Worm (Caenorhabditis elegans) whole organism, early embryonic: ENCODE results near the gene srh-19.

Experiments
- B0310.2 ChIP-seq: sonication (generic microtip); optimal IDR thresholded peaks from 2 replicates; lab custom pipeline; 2016; ENCODE audit warnings: mild to moderate bottlenecking, missing genetic modification characterization, missing compliant biosample characterization
- F13C5.2 ChIP-seq: sonication (generic microtip); optimal IDR thresholded peaks from 2 replicates; lab custom pipeline; 2017; ENCODE audit warnings: mild to moderate bottlenecking, missing genetic modification characterization, inconsistent platforms, missing compliant biosample characterization
- aly-1 ChIP-seq: sonication (generic microtip); optimal IDR thresholded peaks from 2 replicates; lab custom pipeline; 2016; ENCODE audit warnings: missing genetic modification characterization, missing compliant biosample characterization
- ama-1 ChIP-seq: fragments of 150-350 bp; optimal IDR thresholded peaks from 2 replicates; lab custom pipeline; 2014
- ceh-13 ChIP-seq: fragments of 200-800 bp; sonication (Bioruptor generic); optimal IDR thresholded peaks from 2 replicates; lab custom pipeline; 2018; ENCODE audit warnings: mild to moderate bottlenecking, missing genetic modification characterization, missing compliant biosample characterization
- ceh-36 ChIP-seq: sonication (generic microtip); optimal IDR thresholded peaks from 2 replicates; lab custom pipeline; 2016; ENCODE audit warnings: missing genetic modification characterization, inconsistent platforms, missing compliant biosample characterization
- ets-7 ChIP-seq: sonication (generic microtip); optimal IDR thresholded peaks from 2 replicates; lab custom pipeline; 2016; ENCODE audit warnings: missing genotype, missing genetic modification characterization, missing compliant biosample characterization
- flt-1 ChIP-seq: fragments of 200-800 bp; sonication (Bioruptor generic); IDR thresholded peaks from 2 replicates; pipeline ENCODE4 v1.3.6; 2022; ENCODE audit warnings: missing genetic modification characterization, missing compliant biosample characterization
- hmbx-1 ChIP-seq: sonication (generic microtip); optimal IDR thresholded peaks from 2 replicates; lab custom pipeline; 2016; ENCODE audit warnings: mild to moderate bottlenecking, missing genetic modification characterization, missing compliant biosample characterization
- hmg-4 ChIP-seq: fragments of 200-800 bp; sonication (Bioruptor generic); optimal IDR thresholded peaks from 2 replicates; lab custom pipeline; 2018; ENCODE audit warnings: mild to moderate bottlenecking, missing genetic modification characterization, missing compliant biosample characterization
- hnd-1 ChIP-seq: sonication (generic microtip); optimal IDR thresholded peaks from 2 replicates; lab custom pipeline; 2016; ENCODE audit warnings: missing genetic modification characterization, missing compliant biosample characterization
- pes-1 ChIP-seq: fragments of 200-800 bp; sonication (Bioruptor generic); IDR thresholded peaks from 2 replicates; pipeline ENCODE4 v1.3.6; 2022; ENCODE audit warnings: missing genetic modification reagents, missing genetic modification characterization, missing compliant biosample characterization
- scrt-1 ChIP-seq: fragments of 200-800 bp; sonication (Bioruptor generic); IDR thresholded peaks from 2 replicates; pipeline ENCODE4 v1.3.6; 2022; ENCODE audit warnings: missing genetic modification characterization, missing compliant biosample characterization
- tbx-11 ChIP-seq: fragments of 200-800 bp; sonication (Bioruptor generic); IDR thresholded peaks from 2 replicates; pipeline ENCODE4 v1.3.6; 2022; ENCODE audit warnings: missing genetic modification characterization, missing compliant biosample characterization

- TF ChIP-seq ama-1 (lab: Kevin White, UChicago) (no peak), scrt-1 (GFP tag; lab: Robert Waterston, UW) (no peak), F13C5.2 (tag; lab: Kevin White, UChicago) (no peak), ets-7 (tag; lab: Kevin White, UChicago) (no peak), pes-1 (GFP tag; lab: Robert Waterston, UW) (no peak), ceh-36 (tag; lab: Kevin White, UChicago) (no peak), hnd-1 (tag; lab: Kevin White, UChicago) (no peak), flt-1 (no peak), B0310.2 (tag; lab: Kevin White, UChicago) (no peak), aly-1 (tag; lab: Kevin White, UChicago) (no peak), ceh-13 (no peak), hmbx-1 (tag; lab: Kevin White, UChicago) (no peak), tbx-11 (GFP tag; lab: Robert Waterston, UW) (no peak), hmg-4 (no peak)
These were observed 13.5 kb downstream of the srh-19 start, which contains the start of gene F19G12.11 for ce11 chrX:1426425-1426824.
